Worm (Caenorhabditis elegans) whole organism, midembryonic: Measurements from ENCODE around the gene T07G12.4.

ENCODE experiments used
- T22C8.4 ChIP-seq: fragments of 200-800 bp; sonication (Bioruptor generic); IDR thresholded peaks from 2 replicates; pipeline ENCODE4 v1.3.6; 2022; ENCODE audit warnings: missing genetic modification characterization, missing compliant biosample characterization
- cog-1 ChIP-seq: sonication (generic microtip); optimal IDR thresholded peaks from 2 replicates; lab custom pipeline; 2016; ENCODE audit warnings: missing genetic modification characterization, missing compliant biosample characterization
- flt-1 ChIP-seq: fragments of 200-800 bp; sonication (Bioruptor generic); IDR thresholded peaks from 2 replicates; pipeline ENCODE4 v1.3.6; 2022; ENCODE audit warnings: missing genetic modification characterization, missing compliant biosample characterization
- med-1 ChIP-seq: sonication (generic microtip); optimal IDR thresholded peaks from 2 replicates; lab custom pipeline; 2017; ENCODE audit warnings: missing genetic modification characterization, mild to moderate bottlenecking, missing compliant biosample characterization, antibody characterized with exemption, missing genetic modification reagents; ENCODE audit not compliant: insufficient read depth
- ref-1 ChIP-seq: fragments of 200-800 bp; sonication (Bioruptor generic); conservative IDR thresholded peaks from 2 replicates; pipeline ENCODE4 v1.3.6; 2022; ENCODE audit warnings: missing genetic modification reagents, missing genetic modification characterization, missing compliant biosample characterization
- tab-1 ChIP-seq: fragments of 200-800 bp; sonication (Bioruptor generic); IDR thresholded peaks from 2 replicates; pipeline ENCODE4 v1.3.6; 2022; ENCODE audit warnings: missing genetic modification characterization, missing compliant biosample characterization
- ztf-23 ChIP-seq: fragments of 200-800 bp; sonication (Bioruptor generic); IDR thresholded peaks from 2 replicates; pipeline ENCODE4 v1.3.6; 2022; ENCODE audit warnings: missing genetic modification reagents, missing genetic modification characterization, missing compliant biosample characterization
- ztf-29 ChIP-seq: fragments of 200-800 bp; sonication (Bioruptor generic); IDR thresholded peaks from 2 replicates; pipeline ENCODE4 v1.3.6; 2022; ENCODE audit warnings: missing genetic modification reagents, missing genetic modification characterization, missing compliant biosample characterization

ce11 chrIV:10499948-10500356 lies 38.5 kb downstream of the T07G12.4 start:
- no peak for TF ChIP-seq med-1 (GFP tag; lab: Kevin White, UChicago)
- TF ChIP-seq ztf-23 (GFP tag; lab: Robert Waterston, UW), result 0 out of 2 replicates have a peak, but pooled peaks have one; percentile 43
- TF ChIP-seq ref-1, result no peak
- no peak for TF ChIP-seq tab-1 (GFP tag; lab: Robert Waterston, UW)
- TF ChIP-seq ztf-29 (GFP tag; lab: Robert Waterston, UW), result no peak
- no peak for TF ChIP-seq T22C8.4 (GFP tag; lab: Robert Waterston, UW)
- TF ChIP-seq cog-1 (tag; lab: Kevin White, UChicago), result no peak
- TF ChIP-seq flt-1 (GFP tag; lab: Robert Waterston, UW), result no peak
